Worm (Caenorhabditis elegans) whole organism, young adult: ENCODE data around the gene ccf-1.

Source experiments
- F10E7.11 ChIP-seq: sonication (generic microtip); optimal IDR thresholded peaks from 2 replicates; lab custom pipeline; 2017; ENCODE audit warnings: mild to moderate bottlenecking, missing genetic modification characterization, moderate library complexity, missing compliant biosample characterization
- F57C9.4 ChIP-seq: sonication (generic microtip); optimal IDR thresholded peaks from 2 replicates; lab custom pipeline; 2017; ENCODE audit warnings: mild to moderate bottlenecking, missing genetic modification characterization, missing compliant biosample characterization
- Y53F4B.3 ChIP-seq: fragments of 200-800 bp; sonication (Bioruptor generic); IDR thresholded peaks from 2 replicates; pipeline ENCODE4 v1.3.6; 2022; ENCODE audit warnings: missing genetic modification reagents, missing genetic modification characterization, missing compliant biosample characterization
- atf-7 ChIP-seq: sonication (generic microtip); optimal IDR thresholded peaks from 2 replicates; lab custom pipeline; 2017; ENCODE audit warnings: mild to moderate bottlenecking, missing genetic modification characterization, missing compliant biosample characterization
- athp-1 ChIP-seq: sonication (generic microtip); optimal IDR thresholded peaks from 2 replicates; lab custom pipeline; 2017; ENCODE audit warnings: mild to moderate bottlenecking, missing genetic modification characterization, missing compliant biosample characterization
- dpff-1 ChIP-seq: sonication (generic microtip); optimal IDR thresholded peaks from 2 replicates; lab custom pipeline; 2017; ENCODE audit warnings: mild to moderate bottlenecking, missing genetic modification characterization, missing compliant biosample characterization
- dpl-1 ChIP-seq: fragments of 150-350 bp; optimal IDR thresholded peaks from 2 replicates; lab custom pipeline; 2014; ENCODE audit warnings: missing biosample characterization, missing genetic modification reagents, missing genetic modification characterization
- egl-44 ChIP-seq: fragments of 200-800 bp; sonication (Bioruptor generic); IDR thresholded peaks from 2 replicates; pipeline ENCODE4 v1.3.6; 2022; ENCODE audit warnings: missing genetic modification reagents, missing genetic modification characterization, missing compliant biosample characterization
- fkh-3 ChIP-seq: sonication (generic microtip); optimal IDR thresholded peaks from 2 replicates; lab custom pipeline; 2016; ENCODE audit warnings: mild to moderate bottlenecking, missing genetic modification characterization, missing compliant biosample characterization
- lin-26 ChIP-seq: fragments of 200-800 bp; sonication (Bioruptor generic); IDR thresholded peaks from 2 replicates; pipeline ENCODE4 v1.3.6; 2022; ENCODE audit warnings: missing genetic modification reagents, missing genetic modification characterization, missing compliant biosample characterization
- madf-3 ChIP-seq: fragments of 200-800 bp; sonication (Bioruptor generic); IDR thresholded peaks from 2 replicates; pipeline ENCODE4 v1.3.6; 2022; ENCODE audit warnings: missing genetic modification reagents, missing genetic modification characterization, missing compliant biosample characterization
- nfya-1 ChIP-seq: sonication (generic microtip); optimal IDR thresholded peaks from 2 replicates; lab custom pipeline; 2017; ENCODE audit warnings: antibody characterized with exemption, missing compliant biosample characterization, missing genetic modification characterization, borderline replicate concordance; ENCODE audit not compliant: insufficient read depth
- nhr-80 ChIP-seq: sonication (generic microtip); optimal IDR thresholded peaks from 2 replicates; lab custom pipeline; 2016; ENCODE audit warnings: missing genetic modification characterization, missing compliant biosample characterization

DNA sequence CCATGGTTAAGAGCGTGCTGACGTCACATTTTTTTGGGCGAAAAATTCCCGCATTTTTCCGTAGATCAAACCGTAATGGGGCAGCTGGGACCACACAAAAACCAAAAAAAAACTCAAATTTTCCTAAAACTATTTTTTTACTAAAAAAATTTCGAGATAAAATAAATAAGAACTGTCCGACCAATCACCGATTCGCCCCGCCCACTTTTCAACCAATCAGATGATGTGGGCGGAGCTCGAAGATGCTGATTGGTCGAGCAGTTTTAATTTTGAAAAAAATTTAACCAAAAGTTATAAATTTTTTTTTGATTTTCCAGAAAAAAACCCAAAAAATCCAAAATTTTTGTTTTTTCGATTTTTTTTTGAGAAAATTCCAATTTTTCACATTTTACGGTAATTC, 20.0 kb downstream of the ccf-1 start:
- no peak for TF ChIP-seq nhr-80 (tag; lab: Kevin White, UChicago)
- TF ChIP-seq dpff-1 (tag; lab: Kevin White, UChicago): no peak
- TF ChIP-seq fkh-3 (tag; lab: Kevin White, UChicago): no peak
- TF ChIP-seq madf-3 (GFP tag; lab: Robert Waterston, UW): no peak
- no peak for TF ChIP-seq nfya-1 (tag; lab: Kevin White, UChicago)
- no peak for TF ChIP-seq athp-1 (tag; lab: Kevin White, UChicago)
- TF ChIP-seq Y53F4B.3 (GFP tag; lab: Robert Waterston, UW): no peak
- no peak for TF ChIP-seq egl-44 (GFP tag; lab: Robert Waterston, UW)
- no peak for TF ChIP-seq F10E7.11 (tag; lab: Kevin White, UChicago)
- TF ChIP-seq lin-26 (GFP tag; lab: Robert Waterston, UW): no peak
- TF ChIP-seq dpl-1 (GFP tag; lab: Kevin White, UChicago): no peak
- no peak for TF ChIP-seq atf-7 (tag; lab: Kevin White, UChicago)
- no peak for TF ChIP-seq F57C9.4 (tag; lab: Kevin White, UChicago)
